Worm (Caenorhabditis elegans): ENCODE data around the gene Y48E1B.17.
A peak's percentile ranks its signal among the peaks of the same experiment; 100 is the strongest.

Gene Y48E1B.17

ce11 chrII:13521977-13522404 is 18.9 kb downstream of the Y48E1B.17 start (continued):
- TF ChIP-seq hmg-1.1 (GFP tag; IDR thresholded peaks at IDR 0.05) (peak; percentile 32; the same call in 1 of the 2 replicates), Y105C5A.15 (GFP tag; IDR thresholded peaks at IDR 0.05) (no peak), spr-3 (GFP tag; optimal IDR thresholded peaks at IDR 0.05) (no peak), cey-2 (tag; optimal IDR thresholded peaks at IDR 0.05; ENCODE audit: borderline replicate concordance, insufficient read depth) (no peak), Y48G9A.11 (GFP tag; IDR thresholded peaks at IDR 0.05) (peak; percentile 58; the same call in 1 of the 2 replicates), madf-5 (GFP tag; IDR thresholded peaks at IDR 0.05) (no peak)

- TF ChIP-seq ceh-62 (tag; optimal IDR thresholded peaks at IDR 0.05) (no peak), unc-130 (GFP tag; optimal IDR thresholded peaks at IDR 0.05) (peak; percentile 78), T26A8.4 (GFP tag; IDR thresholded peaks at IDR 0.05) (no peak; the same call in none of the 2 replicates), fkh-10 (GFP tag; optimal IDR thresholded peaks at IDR 0.05) (no peak), mes-2 (tag; optimal IDR thresholded peaks at IDR 0.05; ENCODE audit: poor library complexity, severe bottlenecking) (peak; percentile 36), dmd-6 (GFP tag; IDR thresholded peaks at IDR 0.05) (no peak), nhr-6 (tag; optimal IDR thresholded peaks at IDR 0.05) (no peak), pqm-1 (tag; optimal IDR thresholded peaks at IDR 0.05) (no peak), F49E8.2 (tag; optimal IDR thresholded peaks at IDR 0.05; ENCODE audit: borderline replicate concordance) (peak; percentile 95), hmg-1.1 (GFP tag; IDR thresholded peaks at IDR 0.05) (no peak), zfp-2 (tag; optimal IDR thresholded peaks at IDR 0.05) (no peak), tag-97 (GFP tag; IDR thresholded peaks at IDR 0.05) (no peak), ztf-7 (tag; optimal IDR thresholded peaks at IDR 0.05) (no peak), nhr-42 (GFP tag; IDR thresholded peaks at IDR 0.05) (no peak), ceh-82 (tag; optimal IDR thresholded peaks at IDR 0.05) (no peak), rbr-2 (tag; optimal IDR thresholded peaks at IDR 0.05) (no peak), mdl-1 (tag; optimal IDR thresholded peaks at IDR 0.05) (no peak), ztf-11 (tag; optimal IDR thresholded peaks at IDR 0.05) (no peak), dmd-9 (GFP tag; IDR thresholded peaks at IDR 0.05) (no peak), lin-15B (tag; optimal IDR thresholded peaks at IDR 0.05) (no peak), nhr-10 (tag; optimal IDR thresholded peaks at IDR 0.05) (no peak), F26F4.8 (GFP tag; conservative IDR thresholded peaks at IDR 0.05) (0 out of 2 replicates have a peak, but pooled peaks have one; percentile 25), ces-1 (GFP tag; optimal IDR thresholded peaks at IDR 0.05) (no peak), unc-62 (GFP tag; optimal IDR thresholded peaks at IDR 0.05 in 1 of 2) (no peak), unc-62 (tag; optimal IDR thresholded peaks at IDR 0.05) (no peak), nhr-28 (tag; optimal IDR thresholded peaks at IDR 0.05) (no peak), Y5F2A.4 (GFP tag; optimal IDR thresholded peaks at IDR 0.05) (no peak), tra-1 (GFP tag; IDR thresholded peaks at IDR 0.05) (no peak), nhr-237 (tag; optimal IDR thresholded peaks at IDR 0.05) (no peak), D1046.2 (GFP tag; IDR thresholded peaks at IDR 0.05) (no peak), dmd-8 (GFP tag; IDR thresholded peaks at IDR 0.05) (peak; percentile 58; the same call in 1 of the 2 replicates), ctbp-1 (GFP tag; IDR thresholded peaks at IDR 0.05) (peak; percentile 60; the same call in 1 of the 2 replicates), ceh-20 (GFP tag; IDR thresholded peaks at IDR 0.05) (no peak), zfp-3 (GFP tag; conservative IDR thresholded peaks at IDR 0.05) (no peak), set-16 (GFP tag; IDR thresholded peaks at IDR 0.05) (no peak), lin-29 (GFP tag; IDR thresholded peaks at IDR 0.05) (no peak), gei-8 (GFP tag; optimal IDR thresholded peaks at IDR 0.05) (no peak), nhr-41 (GFP tag; IDR thresholded peaks at IDR 0.05) (no peak), T20F7.1 (GFP tag; optimal IDR thresholded peaks at IDR 0.05) (no peak), hlh-11 (tag; optimal IDR thresholded peaks at IDR 0.05) (peak; percentile 28), zip-11 (GFP tag; IDR thresholded peaks at IDR 0.05) (no peak), F44E2.7 (GFP tag; IDR thresholded peaks at IDR 0.05) (no peak), lin-39 (tag; optimal IDR thresholded peaks at IDR 0.05) (no peak), nhr-25 (tag; optimal IDR thresholded peaks at IDR 0.05; ENCODE audit: borderline replicate concordance, insufficient read depth) (no peak), lsy-2 (tag; optimal IDR thresholded peaks at IDR 0.05) (no peak)
Measured at ce11 chrII:13521179-13521616, 19.7 kb downstream of the Y48E1B.17 start.

Measured in whole organism, L4 larva.